Worm (Caenorhabditis elegans) whole organism, L2 larva: ENCODE measurements around the gene T05B11.4.

Experiments
- aly-2 ChIP-seq: fragments of 150-350 bp; optimal IDR thresholded peaks from 2 replicates; lab custom pipeline; 2014; ENCODE audit warnings: missing biosample characterization, missing genetic modification characterization
- ceh-82 ChIP-seq: fragments of 150-350 bp; optimal IDR thresholded peaks from 2 replicates; lab custom pipeline; 2014; ENCODE audit warnings: missing biosample characterization, missing genetic modification characterization
- dmd-4 ChIP-seq: sonication (generic microtip); optimal IDR thresholded peaks from 2 replicates; lab custom pipeline; 2017; ENCODE audit warnings: missing biosample characterization, missing genetic modification characterization
- fos-1 ChIP-seq: fragments of 150-350 bp; optimal IDR thresholded peaks from 2 replicates; lab custom pipeline; 2014; ENCODE audit warnings: missing biosample characterization, missing genetic modification characterization
- nhr-11 ChIP-seq: fragments of 150-350 bp; optimal IDR thresholded peaks from 2 replicates; lab custom pipeline; 2014; ENCODE audit warnings: missing biosample characterization, missing genetic modification characterization
- nhr-23 ChIP-seq: fragments of 150-350 bp; optimal IDR thresholded peaks from 2 replicates; lab custom pipeline; 2014; ENCODE audit warnings: missing biosample characterization, missing genetic modification reagents, missing genetic modification characterization
- nhr-237 ChIP-seq: fragments of 150-350 bp; optimal IDR thresholded peaks from 2 replicates; lab custom pipeline; 2014; ENCODE audit warnings: missing biosample characterization, missing genetic modification characterization
- sem-4 ChIP-seq: fragments of 150-350 bp; optimal IDR thresholded peaks from 2 replicates; lab custom pipeline; 2014; ENCODE audit warnings: missing biosample characterization, missing genetic modification reagents, missing genetic modification characterization
- skn-1 ChIP-seq: sonication (generic microtip); optimal IDR thresholded peaks from 2 replicates; lab custom pipeline; 2017; ENCODE audit warnings: missing biosample characterization, missing genetic modification characterization
- sma-9 ChIP-seq, 2 experiments: fragments of 150-350 bp in 1 of 2; sonication (generic microtip) in 1 of 2; optimal IDR thresholded peaks; 2 replicates each; lab custom pipeline; 2014 to 2016; ENCODE audit warnings: missing genetic modification characterization in 2 of 2, mild to moderate bottlenecking in 1 of 2, missing biosample characterization in 1 of 2, missing compliant biosample characterization in 1 of 2, missing genetic modification reagents in 1 of 2, moderate library complexity in 1 of 2
- zag-1 ChIP-seq: fragments of 150-350 bp; optimal IDR thresholded peaks from 2 replicates; lab custom pipeline; 2014; ENCODE audit warnings: missing biosample characterization, missing genetic modification characterization
- ztf-1 ChIP-seq: fragments of 200-800 bp; sonication (Bioruptor generic); conservative IDR thresholded peaks from 2 replicates; pipeline ENCODE4 v1.3.6; 2022; ENCODE audit warnings: missing genetic modification characterization, missing compliant biosample characterization
- ztf-11 ChIP-seq: sonication (generic microtip); optimal IDR thresholded peaks from 2 replicates; lab custom pipeline; 2017; ENCODE audit warnings: missing biosample characterization, missing genetic modification characterization

DNA sequence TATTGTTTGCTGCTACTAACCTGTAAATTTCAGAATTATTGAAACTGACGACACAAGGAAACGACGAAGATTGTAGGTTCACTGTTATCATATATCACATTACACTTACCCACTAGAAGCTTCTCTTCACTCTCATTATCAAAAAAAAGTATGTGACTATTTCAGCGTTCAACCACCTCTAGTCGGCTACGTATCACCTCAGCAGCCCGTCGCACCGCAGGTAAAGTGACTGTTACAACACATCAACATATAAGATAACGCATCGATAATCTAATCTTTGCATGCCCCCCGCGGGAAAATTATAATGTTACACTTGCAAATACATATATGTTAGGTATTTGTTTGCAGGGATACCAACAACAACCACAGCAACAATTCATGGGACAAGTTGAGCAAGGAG lies 32.2 kb upstream of the T05B11.4 start:
- no peak for TF ChIP-seq nhr-11 (tag; lab: Kevin White, UChicago)
- no peak for TF ChIP-seq aly-2 (tag; lab: Kevin White, UChicago)
- no peak for TF ChIP-seq ztf-11 (tag; lab: Kevin White, UChicago)
- no peak for TF ChIP-seq skn-1 (tag; lab: Kevin White, UChicago)
- no peak for TF ChIP-seq nhr-23 (tag; lab: Kevin White, UChicago)
- no peak for TF ChIP-seq dmd-4 (tag; lab: Kevin White, UChicago)
- peak; percentile 82 for TF ChIP-seq fos-1 (tag; lab: Kevin White, UChicago)
- peak; percentile 4 for TF ChIP-seq sma-9 (GFP tag; optimal IDR thresholded peaks at IDR 0.05; lab: Kevin White, UChicago)
- TF ChIP-seq sma-9 (tag; optimal IDR thresholded peaks at IDR 0.05; lab: Kevin White, UChicago), result no peak
- TF ChIP-seq nhr-237 (tag; lab: Kevin White, UChicago), result no peak
- no peak for TF ChIP-seq zag-1 (tag; lab: Kevin White, UChicago)
- no peak for TF ChIP-seq sem-4 (tag; lab: Kevin White, UChicago)
- no peak for TF ChIP-seq ztf-1 (GFP tag; lab: Robert Waterston, UW)
- no peak for TF ChIP-seq ceh-82 (tag; lab: Kevin White, UChicago)
